Worm (Caenorhabditis elegans): ENCODE data around the gene hsp-60.

ce11 chrIII:1668519-1668918, 49.0 kb downstream of the hsp-60 start, which contains the start of gene glb-30:
- TF ChIP-seq him-1 (tag; optimal IDR thresholded peaks at IDR 0.05): no peak
- TF ChIP-seq dao-5 (tag; optimal IDR thresholded peaks at IDR 0.05): no peak
- no peak for TF ChIP-seq W03F9.2 (tag; optimal IDR thresholded peaks at IDR 0.05)

All from whole organism, L4/young adult.